Fruit fly (Drosophila melanogaster) whole organism, embryonic: Measurements from ENCODE around the gene Trm7-34.

Source experiments
- Abd-B ChIP-seq: fragments of 200-800 bp; sonication (Bioruptor generic); optimal IDR thresholded peaks from 2 replicates; lab custom pipeline; 2018; ENCODE audit warnings: missing biosample characterization, mild to moderate bottlenecking, missing genetic modification characterization, moderate library complexity
- BEAF-32 ChIP-seq: fragments of 200-800 bp; sonication (Bioruptor generic); optimal IDR thresholded peaks from 3 replicates; lab custom pipeline; 2017; ENCODE audit warnings: missing biosample characterization, missing genetic modification characterization, mild to moderate bottlenecking, moderate library complexity, missing genetic modification reagents
- Bdp1 ChIP-seq: fragments of 200-800 bp; sonication (Bioruptor generic); optimal IDR thresholded peaks from 3 replicates; lab custom pipeline; 2016; ENCODE audit warnings: missing biosample characterization, missing genetic modification characterization
- CG10267 ChIP-seq: fragments of 200-800 bp; sonication (Bioruptor generic); optimal IDR thresholded peaks from 2 replicates; lab custom pipeline; 2018; ENCODE audit warnings: missing biosample characterization, mild to moderate bottlenecking, missing genetic modification characterization, moderate library complexity
- CG13287 ChIP-seq: fragments of 200-800 bp; sonication (Bioruptor generic); IDR thresholded peaks from 2 replicates; pipeline ENCODE4 v1.3.6; 2022; ENCODE audit warnings: missing biosample characterization, missing genetic modification characterization; ENCODE audit not compliant: partially characterized antibody
- CG14710 ChIP-seq: fragments of 200-800 bp; sonication (Bioruptor generic); optimal IDR thresholded peaks from 3 replicates; lab custom pipeline; 2019; ENCODE audit warnings: missing biosample characterization, mild to moderate bottlenecking, missing genetic modification characterization, moderate library complexity
- CG15514 ChIP-seq: fragments of 200-800 bp; sonication (Bioruptor generic); optimal IDR thresholded peaks from 3 replicates; lab custom pipeline; 2017; ENCODE audit warnings: missing biosample characterization, missing genetic modification characterization, mild to moderate bottlenecking, moderate library complexity, missing genetic modification reagents
- CG16779 ChIP-seq: fragments of 200-800 bp; sonication (Bioruptor generic); IDR thresholded peaks from 2 replicates; pipeline ENCODE4 v1.3.6; 2022; ENCODE audit warnings: missing biosample characterization, missing genetic modification characterization
- CG16813 ChIP-seq: fragments of 200-800 bp; sonication (Bioruptor generic); IDR thresholded peaks from 3 replicates; pipeline ENCODE4 v1.3.6; 2022; ENCODE audit warnings: missing biosample characterization, missing genetic modification characterization; ENCODE audit not compliant: partially characterized antibody
- CG17186 ChIP-seq: fragments of 200-800 bp; sonication (Bioruptor generic); optimal IDR thresholded peaks from 3 replicates; lab custom pipeline; 2017; ENCODE audit warnings: missing biosample characterization, missing genetic modification reagents, missing genetic modification characterization
- CG17829 ChIP-seq: fragments of 200-800 bp; optimal IDR thresholded peaks from 2 replicates; lab custom pipeline; 2019; ENCODE audit warnings: missing biosample characterization, mild to moderate bottlenecking, missing genetic modification characterization, moderate library complexity
- CG2116 ChIP-seq: fragments of 200-800 bp; sonication (Bioruptor generic); optimal IDR thresholded peaks from 3 replicates; lab custom pipeline; 2018; ENCODE audit warnings: missing biosample characterization, mild to moderate bottlenecking, missing genetic modification characterization
- CG3407 ChIP-seq: fragments of 200-800 bp; sonication (Bioruptor generic); optimal IDR thresholded peaks from 2 replicates; lab custom pipeline; 2018; ENCODE audit warnings: missing biosample characterization, mild to moderate bottlenecking, missing genetic modification characterization
- CG34224 ChIP-seq: fragments of 200-800 bp; sonication (Bioruptor generic); IDR thresholded peaks from 3 replicates; pipeline ENCODE4 v1.3.6; 2022; ENCODE audit warnings: missing biosample characterization, missing genetic modification characterization; ENCODE audit not compliant: partially characterized antibody
- CG34422 ChIP-seq: fragments of 200-800 bp; sonication (Bioruptor generic); IDR thresholded peaks from 3 replicates; pipeline ENCODE4 v1.3.6; 2022; ENCODE audit warnings: missing biosample characterization, missing genetic modification characterization
- CG4617 ChIP-seq: fragments of 200-800 bp; sonication (Bioruptor generic); optimal IDR thresholded peaks from 3 replicates; lab custom pipeline; 2016; ENCODE audit warnings: missing biosample characterization, missing genetic modification characterization, borderline replicate concordance
- CG6791 ChIP-seq: fragments of 200-800 bp; sonication (Bioruptor generic); IDR thresholded peaks from 3 replicates; pipeline ENCODE4 v1.3.6; 2022; ENCODE audit warnings: missing biosample characterization, missing genetic modification characterization; ENCODE audit not compliant: partially characterized antibody
- CG9797 ChIP-seq: fragments of 200-800 bp; sonication (Bioruptor generic); optimal IDR thresholded peaks from 3 replicates; lab custom pipeline; 2018; ENCODE audit warnings: missing biosample characterization, mild to moderate bottlenecking, missing genetic modification characterization
- Dbx ChIP-seq: fragments of 200-800 bp; sonication (Bioruptor generic); IDR thresholded peaks from 3 replicates; pipeline ENCODE4 v1.3.6; 2022; ENCODE audit warnings: missing biosample characterization, missing genetic modification characterization
- Dll ChIP-seq: fragments of 200-800 bp; sonication (Bioruptor generic); IDR thresholded peaks from 4 replicates; pipeline ENCODE4 v1.3.6; 2022; ENCODE audit warnings: missing biosample characterization, missing genetic modification characterization; ENCODE audit not compliant: partially characterized antibody
- Dp ChIP-seq: fragments of 200-800 bp; sonication (Bioruptor generic); optimal IDR thresholded peaks from 2 replicates; lab custom pipeline; 2018; ENCODE audit warnings: missing biosample characterization, mild to moderate bottlenecking, missing genetic modification characterization, moderate library complexity
- Dref ChIP-seq: fragments of 200-800 bp; sonication (Bioruptor generic); IDR thresholded peaks from 2 replicates; pipeline ENCODE4 v1.3.6; 2022; ENCODE audit warnings: missing biosample characterization, missing genetic modification characterization
- E2f2 ChIP-seq: fragments of 200-800 bp; sonication (Bioruptor generic); IDR thresholded peaks from 2 replicates; pipeline ENCODE4 v1.3.6; 2022; ENCODE audit warnings: missing biosample characterization, missing genetic modification characterization
- HLH4C ChIP-seq: fragments of 200-800 bp; sonication (Bioruptor generic); IDR thresholded peaks from 3 replicates; pipeline ENCODE4 v1.3.6; 2022; ENCODE audit warnings: missing biosample characterization, missing genetic modification characterization; ENCODE audit not compliant: partially characterized antibody
- HmgZ ChIP-seq: fragments of 200-800 bp; sonication (Bioruptor generic); optimal IDR thresholded peaks from 2 replicates; lab custom pipeline; 2018; ENCODE audit warnings: missing biosample characterization, mild to moderate bottlenecking, missing genetic modification characterization
- MBD-R2 ChIP-seq: fragments of 200-800 bp; sonication (Bioruptor generic); IDR thresholded peaks from 2 replicates; pipeline ENCODE4 v1.3.6; 2022; ENCODE audit warnings: missing biosample characterization, missing genetic modification characterization
- Max ChIP-seq: fragments of 200-800 bp; sonication (Bioruptor generic); optimal IDR thresholded peaks from 2 replicates; lab custom pipeline; 2016; ENCODE audit warnings: missing biosample characterization, mild to moderate bottlenecking, missing genetic modification characterization
- Pdp1 ChIP-seq, 2 experiments: fragments of 200-800 bp; sonication (Bioruptor generic); optimal IDR thresholded peaks; 3 replicates each; lab custom pipeline; 2016; ENCODE audit warnings: missing biosample characterization in 2 of 2, missing genetic modification characterization in 2 of 2, mild to moderate bottlenecking in 1 of 2, moderate library complexity in 1 of 2
- Scr ChIP-seq: fragments of 200-800 bp; sonication (Bioruptor generic); IDR thresholded peaks from 2 replicates; pipeline ENCODE4 v1.3.6; 2022; ENCODE audit warnings: missing biosample characterization, missing genetic modification characterization; ENCODE audit not compliant: partially characterized antibody
- Sin3A ChIP-seq: fragments of >200 bp; optimal IDR thresholded peaks from 2 replicates; lab custom pipeline; 2018
- Sry-δ ChIP-seq: fragments of 200-800 bp; sonication (Bioruptor generic); optimal IDR thresholded peaks from 2 replicates; lab custom pipeline; 2016; ENCODE audit warnings: missing biosample characterization, missing genetic modification characterization
- Xrp1 ChIP-seq: fragments of 200-800 bp; sonication (Bioruptor generic); IDR thresholded peaks from 2 replicates; pipeline ENCODE4 v1.3.6; 2022; ENCODE audit warnings: missing biosample characterization, missing genetic modification characterization
- YL-1 ChIP-seq: fragments of 200-800 bp; sonication (Bioruptor generic); optimal IDR thresholded peaks from 3 replicates; lab custom pipeline; 2017; ENCODE audit warnings: missing biosample characterization, mild to moderate bottlenecking, missing genetic modification characterization
- amos ChIP-seq: fragments of 200-800 bp; sonication (Bioruptor generic); IDR thresholded peaks from 2 replicates; pipeline ENCODE4 v1.3.6; 2022; ENCODE audit warnings: missing biosample characterization, missing genetic modification characterization; ENCODE audit not compliant: partially characterized antibody
- bbx ChIP-seq: fragments of 200-800 bp; sonication (Bioruptor generic); IDR thresholded peaks from 2 replicates; pipeline ENCODE4 v1.3.6; 2022; ENCODE audit warnings: missing biosample characterization, missing genetic modification characterization; ENCODE audit not compliant: partially characterized antibody
- cwo ChIP-seq: fragments of 200-800 bp; sonication (Bioruptor generic); optimal IDR thresholded peaks from 3 replicates; lab custom pipeline; 2017; ENCODE audit warnings: missing biosample characterization, missing genetic modification characterization, mild to moderate bottlenecking, moderate library complexity, missing genetic modification reagents
- ftz-f1 ChIP-seq: fragments of 200-800 bp; sonication (Bioruptor generic); optimal IDR thresholded peaks from 2 replicates; lab custom pipeline; 2016; ENCODE audit warnings: missing biosample characterization, missing genetic modification characterization
- gfzf ChIP-seq: fragments of 200-800 bp; sonication (Bioruptor generic); optimal IDR thresholded peaks from 2 replicates; lab custom pipeline; 2016; ENCODE audit warnings: missing biosample characterization, mild to moderate bottlenecking, missing genetic modification characterization, moderate library complexity
- knrl ChIP-seq: fragments of 200-800 bp; sonication (Bioruptor generic); IDR thresholded peaks from 3 replicates; pipeline ENCODE4 v1.3.6; 2022; ENCODE audit warnings: missing biosample characterization, missing genetic modification characterization; ENCODE audit not compliant: partially characterized antibody
- nmo ChIP-seq: fragments of 200-800 bp; sonication (Bioruptor generic); optimal IDR thresholded peaks from 2 replicates; lab custom pipeline; 2018; ENCODE audit warnings: missing biosample characterization, mild to moderate bottlenecking, missing genetic modification characterization, moderate library complexity
- pzg ChIP-seq: fragments of 200-800 bp; sonication (Bioruptor generic); optimal IDR thresholded peaks from 3 replicates; lab custom pipeline; 2018; ENCODE audit warnings: missing biosample characterization, mild to moderate bottlenecking, missing genetic modification characterization, moderate library complexity
- row ChIP-seq: fragments of 200-800 bp; sonication (Bioruptor generic); IDR thresholded peaks from 3 replicates; pipeline ENCODE4 v1.3.6; 2022; ENCODE audit warnings: missing biosample characterization, missing genetic modification characterization
- sens ChIP-seq: fragments of 200-800 bp; sonication (Bioruptor generic); peaks from one replicate; lab custom pipeline; 2016; ENCODE audit warnings: missing biosample characterization, missing genetic modification characterization
- unc-4 ChIP-seq: fragments of 200-800 bp; sonication (Bioruptor generic); IDR thresholded peaks from 2 replicates; pipeline ENCODE4 v1.3.6; 2022; ENCODE audit warnings: missing biosample characterization, missing genetic modification characterization; ENCODE audit not compliant: partially characterized antibody
- wor ChIP-seq: fragments of 200-800 bp; sonication (Bioruptor generic); IDR thresholded peaks from 2 replicates; pipeline ENCODE4 v1.3.6; 2022; ENCODE audit warnings: missing biosample characterization, missing genetic modification characterization

Trm7-34 gene

dm6 chr3R:21116057-21116456, 17.6 kb downstream of the Trm7-34 start, which contains the start of gene ppan (continued):
- TF ChIP-seq Sin3A (lab: Kevin White, UChicago), result peak; percentile 6
- TF ChIP-seq E2f2 (GFP tag; lab: Robert Waterston, UW), result peak; percentile 91
- peak; percentile 78 for TF ChIP-seq pzg
- TF ChIP-seq Max (GFP tag; lab: Kevin White, UChicago), result peak; percentile 91
- TF ChIP-seq sens, result peak; percentile 3
- peak; percentile 35; the same call in 1 of the 2 replicates for TF ChIP-seq unc-4 (GFP tag; lab: Robert Waterston, UW)
- peak; percentile 39 for TF ChIP-seq BEAF-32
- peak; percentile 43; the same call in 1 of the 3 replicates for TF ChIP-seq HLH4C (GFP tag; lab: Robert Waterston, UW)
- peak; percentile 97 for TF ChIP-seq cwo
- TF ChIP-seq Scr (GFP tag; lab: Robert Waterston, UW), result peak; percentile 33
- no peak for TF ChIP-seq Bdp1 (GFP tag; lab: Kevin White, UChicago)
- TF ChIP-seq CG14710 (tag; lab: Kevin White, UChicago), result peak; percentile 42
- peak; percentile 44; the same call in 1 of the 3 replicates for TF ChIP-seq knrl (GFP tag; lab: Robert Waterston, UW)
- TF ChIP-seq Pdp1 (GFP tag; optimal IDR thresholded peaks at IDR 0.05; lab: Kevin White, UChicago), result peak in 1 of 2 experiments; percentile 28
- TF ChIP-seq wor, result no peak
- peak; percentile 25; the same call in 1 of the 3 replicates for TF ChIP-seq CG34224
- peak; percentile 66 for TF ChIP-seq CG15514 (GFP tag; lab: Kevin White, UChicago)
- TF ChIP-seq CG6791, result peak; percentile 50; the same call in 1 of the 3 replicates
- TF ChIP-seq CG17186 (GFP tag; lab: Kevin White, UChicago), result peak; percentile 46
- TF ChIP-seq Xrp1 (GFP tag; lab: Robert Waterston, UW), result 0 out of 2 replicates have a peak, but pooled peaks have one; percentile 13
- no peak for TF ChIP-seq nmo (GFP tag; lab: Kevin White, UChicago)
- 0 out of 3 replicates have a peak, but pooled peaks have one; percentile 10 for TF ChIP-seq Dbx (GFP tag; lab: Robert Waterston, UW)
- TF ChIP-seq CG3407 (GFP tag; lab: Kevin White, UChicago), result no peak
- TF ChIP-seq CG34422, result peak; percentile 77; the same call in 2 of the 3 replicates
- TF ChIP-seq gfzf (GFP tag; lab: Kevin White, UChicago), result peak; percentile 85
- TF ChIP-seq Dref (GFP tag; lab: Robert Waterston, UW), result peak; percentile 44
- TF ChIP-seq CG16779, result no peak
- peak; percentile 66 for TF ChIP-seq ftz-f1
- TF ChIP-seq amos (GFP tag; lab: Robert Waterston, UW), result peak; percentile 36; the same call in 1 of the 2 replicates
- no peak for TF ChIP-seq Abd-B
- TF ChIP-seq Dp, result peak; percentile 84
- peak; percentile 31 for TF ChIP-seq CG10267 (tag; lab: Kevin White, UChicago)
- TF ChIP-seq YL-1 (GFP tag; lab: Kevin White, UChicago), result peak; percentile 84
- 0 out of 2 replicates have a peak, but pooled peaks have one; percentile 31 for TF ChIP-seq bbx (GFP tag; lab: Robert Waterston, UW)
- TF ChIP-seq CG16813 (GFP tag; lab: Robert Waterston, UW), result peak; percentile 15; the same call in 1 of the 3 replicates
- peak; percentile 20 for TF ChIP-seq Sry-δ (GFP tag; lab: Kevin White, UChicago)
- peak; percentile 44 for TF ChIP-seq CG2116 (GFP tag; lab: Kevin White, UChicago)
- peak; percentile 64 for TF ChIP-seq CG13287 (GFP tag; lab: Robert Waterston, UW)
- TF ChIP-seq row, result no peak; the same call in 2 of the 3 replicates
- peak; percentile 82 for TF ChIP-seq MBD-R2 (GFP tag; lab: Robert Waterston, UW)
- TF ChIP-seq CG17829 (tag; lab: Kevin White, UChicago), result peak; percentile 11
- peak; percentile 23 for TF ChIP-seq HmgZ (tag; lab: Kevin White, UChicago)
- TF ChIP-seq Dll (GFP tag; lab: Robert Waterston, UW), result 0 out of 4 replicates have a peak, but pooled peaks have one; percentile 34
- peak; percentile 87 for TF ChIP-seq CG9797
- TF ChIP-seq CG4617 (GFP tag; lab: Kevin White, UChicago), result peak; percentile 16
